Fruit fly (Drosophila melanogaster) whole organism, embryonic: ENCODE measurements around the gene Syx5.

Experiments used
- Abd-B ChIP-seq: fragments of 200-800 bp; sonication (Bioruptor generic); optimal IDR thresholded peaks from 2 replicates; lab custom pipeline; 2018; ENCODE audit warnings: missing biosample characterization, mild to moderate bottlenecking, missing genetic modification characterization, moderate library complexity
- Asciz ChIP-seq: fragments of 200-800 bp; sonication (Bioruptor generic); optimal IDR thresholded peaks from 2 replicates; lab custom pipeline; 2017; ENCODE audit warnings: missing biosample characterization, mild to moderate bottlenecking, missing genetic modification characterization, missing genetic modification reagents
- CG10366 ChIP-seq: fragments of 200-800 bp; sonication (Bioruptor generic); IDR thresholded peaks from 2 replicates; pipeline ENCODE4 v1.3.6; 2022; ENCODE audit warnings: missing biosample characterization, missing genetic modification characterization
- CG11247 ChIP-seq: fragments of 200-800 bp; sonication (Bioruptor generic); IDR thresholded peaks from 2 replicates; pipeline ENCODE4 v1.3.6; 2022; ENCODE audit warnings: missing biosample characterization, missing genetic modification characterization
- CG13424 ChIP-seq: fragments of 200-800 bp; sonication (Bioruptor generic); optimal IDR thresholded peaks from 2 replicates; lab custom pipeline; 2019; ENCODE audit warnings: missing biosample characterization, mild to moderate bottlenecking, missing genetic modification characterization, moderate library complexity
- CG13894 ChIP-seq: fragments of 200-800 bp; sonication (Bioruptor generic); optimal IDR thresholded peaks from 3 replicates; lab custom pipeline; 2018; ENCODE audit warnings: missing biosample characterization, mild to moderate bottlenecking, missing genetic modification characterization, moderate library complexity
- CG17328 ChIP-seq: fragments of 200-800 bp; sonication (Bioruptor generic); IDR thresholded peaks from 2 replicates; pipeline ENCODE4 v1.3.6; 2022; ENCODE audit warnings: missing biosample characterization, missing genetic modification characterization
- CG17568 ChIP-seq: fragments of 200-800 bp; sonication (Bioruptor generic); optimal IDR thresholded peaks from 2 replicates; lab custom pipeline; 2018; ENCODE audit warnings: missing biosample characterization, mild to moderate bottlenecking, missing genetic modification characterization, moderate library complexity
- CG18619 ChIP-seq: fragments of 200-800 bp; sonication (Bioruptor generic); optimal IDR thresholded peaks from 3 replicates; lab custom pipeline; 2017; ENCODE audit warnings: missing biosample characterization, mild to moderate bottlenecking, missing genetic modification characterization
- CG31365 ChIP-seq: fragments of 200-800 bp; sonication (Bioruptor generic); optimal IDR thresholded peaks from 2 replicates; lab custom pipeline; 2018; ENCODE audit warnings: missing biosample characterization, mild to moderate bottlenecking, missing genetic modification characterization
- CG32767 ChIP-seq: fragments of 200-800 bp; sonication (Bioruptor generic); IDR thresholded peaks from 2 replicates; pipeline ENCODE4 v1.3.6; 2022; ENCODE audit warnings: missing biosample characterization, missing genetic modification characterization
- CG43689 ChIP-seq: fragments of 200-800 bp; sonication (Bioruptor generic); IDR thresholded peaks from 2 replicates; pipeline ENCODE4 v1.3.6; 2022; ENCODE audit warnings: missing biosample characterization, missing genetic modification characterization
- CG6272 ChIP-seq: fragments of 200-800 bp; sonication (Bioruptor generic); IDR thresholded peaks from 2 replicates; pipeline ENCODE4 v1.3.6; 2022; ENCODE audit warnings: missing biosample characterization, missing genetic modification characterization
- CG6689 ChIP-seq: fragments of 200-800 bp; sonication (Bioruptor generic); IDR thresholded peaks from 2 replicates; pipeline ENCODE4 v1.3.6; 2022; ENCODE audit warnings: missing biosample characterization, missing genetic modification characterization
- CG6791 ChIP-seq: fragments of 200-800 bp; sonication (Bioruptor generic); IDR thresholded peaks from 3 replicates; pipeline ENCODE4 v1.3.6; 2022; ENCODE audit warnings: missing biosample characterization, missing genetic modification characterization; ENCODE audit not compliant: partially characterized antibody
- CG7372 ChIP-seq: fragments of 200-800 bp; sonication (Bioruptor generic); IDR thresholded peaks from 2 replicates; pipeline ENCODE4 v1.3.6; 2022; ENCODE audit warnings: missing biosample characterization, missing genetic modification characterization
- CrebB ChIP-seq: fragments of 200-800 bp; sonication (Bioruptor generic); optimal IDR thresholded peaks from 3 replicates; lab custom pipeline; 2018; ENCODE audit warnings: missing biosample characterization, mild to moderate bottlenecking, missing genetic modification characterization
- Dad ChIP-seq: fragments of 200-800 bp; sonication (Bioruptor generic); optimal IDR thresholded peaks from 3 replicates; lab custom pipeline; 2016; ENCODE audit warnings: missing biosample characterization, missing genetic modification characterization
- Dbx ChIP-seq: fragments of 200-800 bp; sonication (Bioruptor generic); IDR thresholded peaks from 3 replicates; pipeline ENCODE4 v1.3.6; 2022; ENCODE audit warnings: missing biosample characterization, missing genetic modification characterization
- Eip74EF ChIP-seq, 2 experiments: fragments of 200-800 bp in 1 of 2; fragments of >200 bp in 1 of 2; sonication (Bioruptor generic) in 1 of 2; optimal IDR thresholded peaks; 2 replicates each; lab custom pipeline; 2017 to 2019; ENCODE audit warnings: missing biosample characterization in 2 of 2, missing genetic modification characterization in 2 of 2, mild to moderate bottlenecking in 1 of 2, moderate library complexity in 1 of 2
- H2.0 ChIP-seq: fragments of 200-800 bp; sonication (Bioruptor generic); IDR thresholded peaks from 2 replicates; pipeline ENCODE4 v1.3.6; 2022; ENCODE audit warnings: missing biosample characterization, missing genetic modification characterization
- Hey ChIP-seq: fragments of 200-800 bp; sonication (Bioruptor generic); optimal IDR thresholded peaks from 3 replicates; lab custom pipeline; 2018; ENCODE audit warnings: missing biosample characterization, mild to moderate bottlenecking, missing genetic modification characterization
- Hr3 ChIP-seq: fragments of 200-800 bp; sonication (Bioruptor generic); optimal IDR thresholded peaks from 3 replicates; lab custom pipeline; 2016; ENCODE audit warnings: missing biosample characterization, missing genetic modification characterization
- Hr78 ChIP-seq, 2 experiments: fragments of 200-800 bp in 1 of 2; fragments of >200 bp in 1 of 2; sonication (Bioruptor generic) in 1 of 2; optimal IDR thresholded peaks; 2 replicates each; lab custom pipeline; 2017 to 2019; ENCODE audit warnings: missing biosample characterization in 2 of 2, missing genetic modification characterization in 2 of 2, mild to moderate bottlenecking in 1 of 2, moderate library complexity in 1 of 2
- Hsf ChIP-seq: fragments of 200-800 bp; sonication (Bioruptor generic); optimal IDR thresholded peaks from 3 replicates; lab custom pipeline; 2016; ENCODE audit warnings: missing biosample characterization, missing genetic modification characterization
- Meics ChIP-seq: fragments of 200-800 bp; sonication (Bioruptor generic); optimal IDR thresholded peaks from 2 replicates; lab custom pipeline; 2017; ENCODE audit warnings: missing biosample characterization, mild to moderate bottlenecking, missing genetic modification characterization
- Neu2 ChIP-seq: fragments of 200-800 bp; sonication (Bioruptor generic); optimal IDR thresholded peaks from 3 replicates; lab custom pipeline; 2016; ENCODE audit warnings: missing biosample characterization, missing genetic modification characterization, borderline replicate concordance
- Nf-YA ChIP-seq: fragments of 200-800 bp; sonication (Bioruptor generic); IDR thresholded peaks from 2 replicates; pipeline ENCODE4 v1.3.6; 2022; ENCODE audit warnings: missing biosample characterization, missing genetic modification characterization
- Nf-YC ChIP-seq: fragments of 200-800 bp; optimal IDR thresholded peaks from 3 replicates; lab custom pipeline; 2019; ENCODE audit warnings: missing biosample characterization, mild to moderate bottlenecking, missing genetic modification characterization, moderate library complexity
- Ravus ChIP-seq: fragments of 200-800 bp; sonication (Bioruptor generic); IDR thresholded peaks from 2 replicates; pipeline ENCODE4 v1.3.6; 2022; ENCODE audit warnings: missing biosample characterization, missing genetic modification characterization
- Sox100B ChIP-seq: fragments of 200-800 bp; sonication (Bioruptor generic); optimal IDR thresholded peaks from 3 replicates; lab custom pipeline; 2018; ENCODE audit warnings: missing biosample characterization, mild to moderate bottlenecking, missing genetic modification characterization
- Spps ChIP-seq: fragments of 200-800 bp; sonication (Bioruptor generic); optimal IDR thresholded peaks from 2 replicates; lab custom pipeline; 2018; ENCODE audit warnings: missing biosample characterization, mild to moderate bottlenecking, missing genetic modification characterization
- Usf ChIP-seq: fragments of 200-800 bp; sonication (Bioruptor generic); optimal IDR thresholded peaks from 2 replicates; lab custom pipeline; 2017; ENCODE audit warnings: missing genotype, missing biosample characterization, missing genetic modification characterization
- chn ChIP-seq: fragments of 200-800 bp; sonication (Bioruptor generic); optimal IDR thresholded peaks from 2 replicates; lab custom pipeline; 2016; ENCODE audit warnings: missing biosample characterization, missing genetic modification characterization
- disco-r ChIP-seq: fragments of 200-800 bp; sonication (Bioruptor generic); optimal IDR thresholded peaks from 2 replicates; lab custom pipeline; 2016; ENCODE audit warnings: missing biosample characterization, missing genetic modification characterization
- ewg ChIP-seq: fragments of 200-800 bp; sonication (Bioruptor generic); optimal IDR thresholded peaks from 3 replicates; lab custom pipeline; 2017; ENCODE audit warnings: mild to moderate bottlenecking, missing biosample characterization, missing genetic modification reagents, missing genetic modification characterization
- gce ChIP-seq: fragments of 200-800 bp; sonication (Bioruptor generic); IDR thresholded peaks from 3 replicates; pipeline ENCODE4 v1.3.6; 2022; ENCODE audit warnings: missing biosample characterization, missing genetic modification characterization
- gsb ChIP-seq: fragments of 200-800 bp; sonication (Bioruptor generic); IDR thresholded peaks from 2 replicates; pipeline ENCODE4 v1.3.6; 2022; ENCODE audit warnings: missing biosample characterization, missing genetic modification characterization
- hth ChIP-seq: fragments of >200 bp; optimal IDR thresholded peaks from 2 replicates; lab custom pipeline; 2017; ENCODE audit warnings: inconsistent platforms
- klu ChIP-seq: fragments of 200-800 bp; sonication (Bioruptor generic); IDR thresholded peaks from 2 replicates; pipeline ENCODE4 v1.3.6; 2022; ENCODE audit warnings: missing biosample characterization, missing genetic modification characterization
- lab ChIP-seq: fragments of 200-800 bp; sonication (Bioruptor generic); optimal IDR thresholded peaks from 3 replicates; lab custom pipeline; 2017; ENCODE audit warnings: missing biosample characterization, missing genetic modification characterization, mild to moderate bottlenecking, moderate library complexity, missing genetic modification reagents
- nmo ChIP-seq: fragments of 200-800 bp; sonication (Bioruptor generic); optimal IDR thresholded peaks from 2 replicates; lab custom pipeline; 2018; ENCODE audit warnings: missing biosample characterization, mild to moderate bottlenecking, missing genetic modification characterization, moderate library complexity
- oc ChIP-seq: fragments of 200-800 bp; sonication (Bioruptor generic); optimal IDR thresholded peaks from 2 replicates; lab custom pipeline; 2018; ENCODE audit warnings: missing biosample characterization, mild to moderate bottlenecking, missing genetic modification characterization, moderate library complexity
- scrt ChIP-seq: fragments of 200-800 bp; sonication (Bioruptor generic); optimal IDR thresholded peaks from 2 replicates; lab custom pipeline; 2018; ENCODE audit warnings: missing biosample characterization, mild to moderate bottlenecking, missing genetic modification characterization, moderate library complexity
- sr ChIP-seq: fragments of 200-800 bp; sonication (Bioruptor generic); IDR thresholded peaks from 3 replicates; pipeline ENCODE4 v1.3.6; 2022; ENCODE audit warnings: missing biosample characterization, missing genetic modification characterization
- stwl ChIP-seq: fragments of 200-800 bp; sonication (Bioruptor generic); optimal IDR thresholded peaks from 3 replicates; lab custom pipeline; 2018; ENCODE audit warnings: missing biosample characterization, mild to moderate bottlenecking, missing genetic modification characterization, moderate library complexity
- tio ChIP-seq: fragments of 200-800 bp; sonication (Bioruptor generic); optimal IDR thresholded peaks from 2 replicates; lab custom pipeline; 2017; ENCODE audit warnings: missing biosample characterization, missing genetic modification characterization, inconsistent platforms
- tll ChIP-seq, 2 experiments: fragments of 200-800 bp in 1 of 2; fragments of >200 bp in 1 of 2; sonication (Bioruptor generic) in 1 of 2; optimal IDR thresholded peaks; 2 replicates each; lab custom pipeline; 2017 to 2019; ENCODE audit warnings: missing biosample characterization in 2 of 2, missing genetic modification characterization in 2 of 2, mild to moderate bottlenecking in 1 of 2, moderate library complexity in 1 of 2
- unc-4 ChIP-seq: fragments of 200-800 bp; sonication (Bioruptor generic); IDR thresholded peaks from 2 replicates; pipeline ENCODE4 v1.3.6; 2022; ENCODE audit warnings: missing biosample characterization, missing genetic modification characterization; ENCODE audit not compliant: partially characterized antibody

The Syx5 gene

dm6 chr2L:16286360-16287005, 20.7 kb upstream of the Syx5 start (continued):
- TF ChIP-seq Hey (tag; lab: Kevin White, UChicago) (peak; percentile 18), oc (peak; percentile 48), Neu2 (GFP tag; lab: Kevin White, UChicago) (no peak), CG17328 (no peak), CG7372 (GFP tag; lab: Robert Waterston, UW) (no peak), CG6791 (GFP tag; lab: Robert Waterston, UW) (no peak), Abd-B (GFP tag; lab: Kevin White, UChicago) (peak; percentile 54), unc-4 (no peak), Ravus (GFP tag; lab: Robert Waterston, UW) (no peak), CG11247 (no peak), CG13424 (tag; lab: Kevin White, UChicago) (peak; percentile 82), H2.0 (GFP tag; lab: Robert Waterston, UW) (no peak), tll (GFP tag; optimal IDR thresholded peaks at IDR 0.05; lab: Kevin White, UChicago) (peak in 1 of 2 experiments; percentile 60), klu (GFP tag; lab: Robert Waterston, UW) (no peak), CG18619 (GFP tag; lab: Kevin White, UChicago) (peak; percentile 86), Hr3 (GFP tag; lab: Kevin White, UChicago) (peak; percentile 79), hth (no peak), gsb (GFP tag; lab: Robert Waterston, UW) (no peak), Dbx (GFP tag; lab: Robert Waterston, UW) (no peak), Nf-YC (tag; lab: Kevin White, UChicago) (peak; percentile 57), stwl (no peak), sr (GFP tag; lab: Robert Waterston, UW) (no peak), CG6272 (peak; percentile 72), Usf (GFP tag; lab: Kevin White, UChicago) (peak; percentile 35), CG32767 (GFP tag; lab: Robert Waterston, UW) (no peak), CG6689 (GFP tag; lab: Robert Waterston, UW) (no peak), lab (GFP tag; lab: Kevin White, UChicago) (peak; percentile 92), CrebB (tag; lab: Kevin White, UChicago) (peak; percentile 71), disco-r (GFP tag; lab: Kevin White, UChicago) (peak; percentile 61), Eip74EF (GFP tag; optimal IDR thresholded peaks at IDR 0.05; lab: Kevin White, UChicago) (peak in 1 of 2 experiments; percentile 66), Dad (peak; percentile 84), CG17568 (GFP tag; lab: Kevin White, UChicago) (peak; percentile 49), CG31365 (tag; lab: Kevin White, UChicago) (peak; percentile 53), Hr78 (GFP tag; optimal IDR thresholded peaks at IDR 0.05; lab: Kevin White, UChicago) (peak in 1 of 2 experiments; percentile 37), CG10366 (GFP tag; lab: Robert Waterston, UW) (no peak), CG13894 (tag; lab: Kevin White, UChicago) (peak; percentile 28), CG43689 (GFP tag; lab: Robert Waterston, UW) (no peak), Sox100B (GFP tag; lab: Kevin White, UChicago) (peak; percentile 86), tio (GFP tag; lab: Kevin White, UChicago) (peak; percentile 68), ewg (GFP tag; lab: Kevin White, UChicago) (peak; percentile 66), nmo (GFP tag; lab: Kevin White, UChicago) (peak; percentile 83), Spps (tag; lab: Kevin White, UChicago) (peak; percentile 77), Nf-YA (no peak), Meics (peak; percentile 92), gce (no peak), Asciz (GFP tag; lab: Kevin White, UChicago) (peak; percentile 80), Hsf (GFP tag; lab: Kevin White, UChicago) (peak; percentile 78), chn (peak; percentile 68), scrt (GFP tag; lab: Kevin White, UChicago) (peak; percentile 69)
